Worm (Caenorhabditis elegans): Measurements from ENCODE around the gene sms-2.

The sms-2 gene

DNA sequence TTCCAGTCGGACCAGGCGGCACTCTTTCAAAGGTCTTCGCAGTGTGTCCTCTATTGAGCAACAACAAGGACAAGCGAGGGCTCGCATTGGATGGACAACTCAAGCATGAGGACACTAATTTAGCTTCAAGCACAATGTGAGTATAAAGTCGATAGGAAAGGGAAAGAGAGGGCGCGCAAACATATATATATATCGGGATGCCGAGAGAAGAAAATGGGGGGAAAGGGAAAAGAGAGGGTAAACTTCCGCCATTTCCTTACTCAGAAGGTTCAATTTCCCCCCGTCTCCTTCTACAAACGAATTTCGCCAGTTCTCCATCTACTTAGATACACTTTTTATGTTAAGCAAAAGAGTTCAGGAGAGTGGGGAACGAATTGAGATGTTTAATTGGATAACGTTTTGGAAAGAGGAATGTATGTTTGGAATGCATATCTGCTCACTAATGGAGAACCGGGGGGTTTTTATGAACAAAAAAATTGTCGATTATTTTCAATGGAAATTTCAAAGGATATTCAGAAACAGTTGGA, 3.9 kb upstream of the sms-2 start:
- no peak for TF ChIP-seq unc-62 (GFP tag; optimal IDR thresholded peaks at IDR 0.05)

DNA sequence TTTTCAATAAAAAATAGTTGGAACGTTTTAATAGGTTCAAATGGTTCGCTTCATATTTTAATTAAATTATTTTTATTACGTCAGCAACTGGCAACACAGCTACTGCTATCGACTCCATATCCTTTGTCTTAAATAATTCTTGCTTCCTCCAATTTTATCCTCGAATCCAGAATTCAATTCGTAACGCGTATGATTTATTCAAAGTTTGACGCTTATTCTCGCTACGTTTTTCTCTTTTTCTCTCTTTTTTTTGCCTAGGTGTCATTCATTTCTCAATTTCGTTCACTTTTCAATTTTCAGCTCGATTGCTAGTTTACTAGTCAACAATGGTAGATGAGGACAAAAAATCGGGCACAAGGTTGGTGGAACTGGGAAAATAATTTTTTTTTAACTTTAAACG, 1.8 kb upstream of the sms-2 start, which contains the start of gene arr-1:
Gene arr-1 (plus strand): TSS at position 301 of the 400 bp plus-strand sequence.
- TF ChIP-seq unc-62 (GFP tag; optimal IDR thresholded peaks at IDR 0.05): no peak

DNA sequence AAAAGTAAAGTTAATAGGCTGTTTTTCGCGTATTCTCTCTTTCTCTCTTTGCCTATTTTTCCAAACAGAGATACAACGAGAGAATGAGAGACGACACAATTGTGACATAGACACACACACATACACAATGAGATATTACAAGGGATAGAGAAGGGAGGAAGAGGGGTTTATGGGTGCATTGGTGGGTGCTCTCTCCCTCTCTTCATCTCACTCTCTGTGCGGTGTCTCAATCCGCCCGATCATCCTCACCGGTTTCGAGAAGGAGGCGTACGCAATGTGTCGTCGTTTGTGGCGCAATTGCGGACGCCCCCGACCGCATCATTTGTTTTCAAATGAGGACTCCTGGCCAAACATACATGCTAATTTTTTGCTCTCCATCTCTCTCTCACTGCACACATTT, 783 bp upstream of the sms-2 start:
- TF ChIP-seq unc-62 (GFP tag; optimal IDR thresholded peaks at IDR 0.05): peak; percentile 35

DNA sequence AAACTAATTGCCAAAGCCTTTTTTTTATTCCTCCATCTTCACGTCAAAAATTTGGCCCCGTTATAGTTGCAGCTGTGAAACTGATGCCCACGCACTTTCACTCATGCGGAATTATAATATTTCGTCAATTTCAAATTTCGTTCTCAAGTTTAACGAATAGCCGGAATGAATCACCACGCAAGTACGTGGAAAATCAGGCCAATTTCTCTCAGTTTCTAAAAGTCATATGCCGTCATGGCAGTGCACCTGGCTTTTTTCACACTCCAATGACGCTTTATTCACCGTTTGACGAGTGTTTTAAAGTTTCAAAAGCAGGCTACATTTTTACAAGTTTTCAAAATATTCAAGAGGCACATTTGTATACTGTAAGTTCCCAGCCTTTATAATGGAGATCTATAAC, 798 bp downstream of the sms-2 start:
- no peak for TF ChIP-seq unc-62 (GFP tag; optimal IDR thresholded peaks at IDR 0.05)

DNA sequence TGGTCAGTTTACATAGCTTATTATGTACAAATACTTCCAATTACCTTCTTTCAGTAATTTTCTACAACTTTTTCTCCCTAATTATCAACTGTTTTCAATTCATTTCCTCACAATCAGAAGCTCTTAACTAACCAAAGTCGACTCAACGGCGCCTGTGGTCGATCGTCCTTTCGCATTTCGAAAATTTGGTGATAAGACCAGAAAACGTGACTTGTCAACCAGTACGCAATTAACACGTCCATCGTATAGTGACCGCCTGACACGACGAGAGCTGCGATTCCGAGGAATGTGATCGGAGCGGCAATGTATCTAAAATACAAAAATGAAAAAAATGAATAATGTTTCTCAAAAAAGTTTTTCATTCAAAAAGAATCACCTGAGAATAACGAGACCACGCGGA, 3.0 kb downstream of the sms-2 start:
- TF ChIP-seq unc-62 (GFP tag; optimal IDR thresholded peaks at IDR 0.05): no peak

DNA sequence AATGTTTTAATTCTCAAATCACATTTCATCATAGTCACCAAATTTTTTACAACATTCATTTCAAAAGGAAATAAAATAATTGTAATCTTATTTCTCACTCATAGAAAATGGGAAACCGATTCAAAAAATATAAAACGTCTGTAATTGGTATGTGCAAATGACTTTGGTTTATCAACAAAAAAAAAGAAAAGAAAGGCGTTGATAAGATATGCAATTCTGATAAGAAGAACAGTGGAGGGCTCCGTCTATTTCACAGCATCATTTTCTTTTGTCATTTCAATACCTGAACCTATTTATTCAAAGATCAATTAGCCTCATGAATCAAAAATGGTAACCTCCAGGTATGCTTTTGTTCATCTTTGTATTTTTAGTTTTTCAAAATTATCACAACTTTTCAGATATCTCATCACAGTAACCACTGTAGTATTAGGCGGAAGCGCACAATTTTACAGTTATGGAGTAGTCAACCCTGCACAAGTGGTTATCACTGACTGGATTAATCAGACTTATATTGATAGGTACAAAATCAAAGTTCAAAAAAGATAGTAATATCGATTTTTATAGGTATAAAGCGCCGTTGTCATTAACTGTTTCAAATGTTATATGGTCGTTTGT, 10.3 kb downstream of the sms-2 start, which contains the start of gene F53H8.3:
Gene F53H8.3 (plus strand): TSS at position 275 of the 615 bp plus-strand sequence.
- no peak for TF ChIP-seq unc-62 (GFP tag; optimal IDR thresholded peaks at IDR 0.05)

DNA sequence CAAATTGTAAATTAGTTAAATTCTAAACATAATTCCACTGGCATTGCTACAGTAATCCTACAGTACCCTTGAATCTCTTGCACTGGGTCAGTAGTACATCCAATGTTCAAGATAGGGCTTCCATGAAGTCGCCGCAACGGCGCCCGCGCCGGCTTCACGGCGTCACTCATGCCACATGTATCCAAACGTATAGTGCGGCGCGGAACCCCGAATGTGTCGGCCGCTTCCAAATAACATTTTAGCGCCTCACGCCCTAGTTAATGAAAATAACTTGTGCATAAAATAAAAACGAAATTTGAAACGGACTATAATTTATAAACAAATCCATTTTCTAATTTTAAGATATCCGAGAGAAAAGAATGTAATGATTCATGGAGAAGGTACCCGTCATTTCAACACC, 12.7 kb downstream of the sms-2 start:
- no peak for TF ChIP-seq unc-62 (GFP tag; optimal IDR thresholded peaks at IDR 0.05)

DNA sequence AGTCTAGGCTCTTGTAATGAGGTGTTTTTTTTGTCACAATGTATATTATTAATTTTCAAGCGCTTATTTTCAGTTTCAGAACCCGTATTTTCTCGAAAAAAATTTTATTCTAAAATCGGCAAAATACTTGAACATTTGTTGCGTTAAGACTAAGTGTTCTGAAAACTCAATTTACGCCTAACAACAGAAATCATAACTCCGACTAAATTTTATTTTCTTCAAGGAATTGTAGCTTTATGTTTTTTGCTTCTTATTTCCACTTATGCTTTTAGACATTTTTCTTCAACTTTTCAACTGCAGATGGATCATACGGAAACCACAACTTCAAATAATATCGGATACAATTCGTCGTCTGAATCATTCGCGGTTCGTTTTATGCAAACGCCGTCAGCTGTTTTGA, 15.2 kb downstream of the sms-2 start, which contains the start of gene F35H12.1:
Gene F35H12.1 (plus strand): TSS at position 301 of the 400 bp plus-strand sequence.
- TF ChIP-seq unc-62 (GFP tag; optimal IDR thresholded peaks at IDR 0.05): no peak

DNA sequence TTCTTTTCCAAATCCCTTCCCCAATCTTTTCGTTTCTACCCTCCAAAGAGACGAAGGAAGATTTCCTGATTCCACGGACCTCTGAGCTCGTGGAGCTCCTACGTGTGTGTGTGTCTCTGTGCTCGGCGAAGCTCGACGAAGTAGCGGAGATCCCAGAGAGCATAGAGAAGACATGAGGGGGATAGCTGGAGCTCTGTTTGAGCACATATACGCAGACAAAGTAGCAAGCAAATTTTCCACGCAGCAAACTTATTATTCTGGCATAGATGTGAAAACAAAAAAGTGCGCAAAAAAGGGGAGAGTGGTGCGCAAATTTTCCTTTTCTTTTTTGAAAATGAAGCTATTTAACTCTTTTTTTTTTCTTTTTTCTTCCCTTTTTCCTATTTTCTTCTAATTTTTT, 15.8 kb downstream of the sms-2 start:
- no peak for TF ChIP-seq unc-62 (GFP tag; optimal IDR thresholded peaks at IDR 0.05)

DNA sequence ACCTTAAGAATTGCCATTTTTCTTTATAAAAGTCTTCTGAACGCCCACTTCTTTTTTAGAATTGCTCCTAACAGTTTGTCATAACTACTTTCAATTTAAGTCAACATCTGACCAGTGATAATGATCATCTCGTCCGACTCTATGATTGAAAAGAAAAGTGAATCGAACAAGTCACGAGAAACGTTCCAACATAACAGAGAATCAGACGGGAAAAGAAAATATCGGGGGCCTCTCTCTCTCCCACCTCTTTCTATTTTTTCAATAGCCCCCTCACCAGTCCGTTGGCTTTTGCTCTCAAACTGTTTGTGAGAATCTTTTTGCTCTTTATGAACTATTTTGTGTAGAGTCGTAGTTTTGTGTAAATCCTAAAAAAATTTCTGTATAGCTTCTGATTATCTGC, 21.1 kb downstream of the sms-2 start:
- TF ChIP-seq unc-62 (GFP tag; optimal IDR thresholded peaks at IDR 0.05): no peak

DNA sequence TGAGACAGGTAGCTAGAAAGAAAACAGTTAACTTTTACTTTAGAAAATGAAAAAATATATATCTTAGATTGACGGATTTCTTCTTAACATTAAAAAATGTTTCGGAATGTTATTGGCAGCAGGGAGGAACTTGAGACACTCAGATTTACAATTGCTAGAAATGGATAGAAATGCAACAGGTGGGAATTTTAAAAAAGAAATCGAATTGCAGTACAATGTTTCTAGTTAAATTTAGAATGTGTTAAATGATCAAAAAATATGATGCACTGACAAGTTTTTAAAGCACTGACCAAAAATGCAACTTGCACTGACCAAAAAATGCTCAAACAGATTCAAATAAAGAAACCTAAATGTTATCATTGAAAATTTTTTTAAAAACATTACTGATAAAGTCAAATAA, 22.6 kb downstream of the sms-2 start:
- TF ChIP-seq unc-62 (GFP tag; optimal IDR thresholded peaks at IDR 0.05): no peak

DNA sequence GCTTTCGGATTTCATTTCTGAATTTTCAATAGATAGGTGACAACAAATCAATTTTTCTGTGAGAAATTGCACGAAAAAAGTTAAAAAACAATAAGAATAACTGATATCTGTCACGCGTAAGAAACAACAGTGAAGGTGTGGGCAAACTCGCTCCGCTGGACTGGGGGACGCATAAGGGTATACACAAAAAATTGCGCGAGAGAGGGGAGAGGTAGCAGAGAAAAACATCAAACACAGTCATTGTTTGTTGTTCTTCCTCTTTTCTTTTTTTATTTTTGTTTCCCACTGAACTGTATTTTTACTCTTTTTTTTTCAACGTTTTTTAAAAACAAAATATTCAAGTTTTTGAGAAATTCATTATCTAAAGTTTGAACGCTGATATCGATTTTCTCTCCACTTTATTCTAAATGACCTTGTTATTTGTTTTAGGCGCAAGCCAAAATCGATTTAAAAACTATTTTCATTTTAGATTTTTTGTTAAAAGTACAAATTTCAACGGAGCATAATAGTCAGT, 24.1 kb downstream of the sms-2 start, which contains the start of the genes pifk-1 and tbc-11:
Gene pifk-1 (minus strand): TSS at position 17 of the 514 bp plus-strand sequence.
Gene tbc-11 (plus strand): TSS at position 464 of the 514 bp plus-strand sequence.
- no peak for TF ChIP-seq unc-62 (GFP tag; optimal IDR thresholded peaks at IDR 0.05)

DNA sequence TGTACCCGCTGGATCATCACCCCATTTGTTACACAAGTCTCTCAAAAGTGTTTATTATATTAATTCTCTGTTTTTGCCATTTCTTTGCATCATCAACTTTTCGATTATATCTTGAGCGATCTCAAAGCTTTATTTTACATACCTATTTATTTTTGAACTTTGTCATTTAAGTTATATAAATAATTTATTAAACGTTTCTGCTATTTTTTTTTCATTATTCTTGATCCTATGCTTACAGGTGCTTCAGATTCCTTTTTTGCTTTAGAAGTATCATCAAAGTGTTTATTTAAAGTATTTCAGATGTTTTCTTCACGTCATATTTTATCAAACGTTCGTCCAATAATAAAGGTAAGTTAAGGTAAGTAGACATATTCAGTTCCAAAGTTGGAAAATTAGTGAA, 30.6 kb downstream of the sms-2 start, which contains the start of gene F35H12.5:
Gene F35H12.5 (plus strand): TSS at position 301 of the 400 bp plus-strand sequence.
- no peak for TF ChIP-seq unc-62 (GFP tag; optimal IDR thresholded peaks at IDR 0.05)

DNA sequence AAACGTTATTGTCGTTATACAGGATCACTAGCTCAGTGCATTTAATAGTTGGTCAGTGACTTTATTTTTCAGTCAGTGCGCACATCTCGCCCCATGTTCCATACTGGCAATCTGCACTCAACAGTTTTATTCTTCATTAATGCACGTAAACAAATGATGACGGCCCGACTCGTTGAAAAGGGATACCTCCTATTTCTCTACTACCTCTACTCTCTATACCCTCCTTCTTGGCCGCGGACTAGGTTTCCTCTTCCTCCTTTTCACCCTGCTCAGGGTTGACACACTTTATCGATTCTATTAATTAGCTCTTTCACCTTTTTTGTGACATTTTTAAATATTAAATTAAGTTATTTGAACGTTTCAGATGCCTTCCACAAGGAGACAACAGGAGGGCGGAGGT, 33.2 kb downstream of the sms-2 start, which contains the start of gene sel-12:
Gene sel-12 (plus strand): TSS at position 358 of the 400 bp plus-strand sequence.
- TF ChIP-seq unc-62 (GFP tag; optimal IDR thresholded peaks at IDR 0.05): no peak

DNA sequence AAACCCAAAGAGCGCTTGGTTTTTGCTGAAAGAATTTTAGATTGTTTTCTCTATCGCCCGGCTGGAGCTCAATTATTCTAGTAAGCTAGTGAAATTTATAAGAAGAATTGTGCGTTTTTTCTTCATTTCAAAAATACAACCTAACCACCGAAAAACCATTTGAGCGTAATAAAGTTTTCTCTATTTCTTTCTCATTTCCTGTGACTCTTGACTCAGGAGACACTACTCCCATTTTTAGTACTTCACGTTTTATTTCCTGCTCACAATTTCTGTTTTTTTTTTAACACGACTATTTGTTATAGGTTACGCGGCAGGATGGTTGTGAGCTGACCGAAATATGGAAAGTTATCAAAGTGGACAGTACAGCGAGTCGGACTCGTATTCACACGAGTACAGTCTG, 35.7 kb downstream of the sms-2 start, which contains the start of gene F35H12.6:
Gene F35H12.6 (plus strand): TSS at position 301 of the 400 bp plus-strand sequence.
- no peak for TF ChIP-seq unc-62 (GFP tag; optimal IDR thresholded peaks at IDR 0.05)

DNA sequence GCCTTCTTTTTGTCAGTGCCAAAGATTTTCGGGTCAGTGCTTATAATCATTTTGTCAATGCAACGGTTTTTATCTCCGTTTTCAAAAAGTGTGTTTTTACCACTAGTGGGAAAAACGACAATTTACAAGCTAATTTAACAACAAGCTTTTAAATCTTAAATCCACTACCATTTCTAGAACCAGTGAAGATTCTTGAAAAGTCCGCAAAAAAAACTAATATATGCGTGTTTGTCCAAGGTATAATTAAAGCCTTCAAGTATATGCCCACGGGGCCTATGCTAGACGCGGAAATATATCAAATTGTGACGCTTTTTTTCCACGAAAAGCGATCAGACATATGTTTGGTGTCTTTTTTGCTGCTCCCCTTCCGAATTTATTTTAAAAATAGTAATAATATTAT, 36.1 kb downstream of the sms-2 start:
- no peak for TF ChIP-seq unc-62 (GFP tag; optimal IDR thresholded peaks at IDR 0.05)

DNA sequence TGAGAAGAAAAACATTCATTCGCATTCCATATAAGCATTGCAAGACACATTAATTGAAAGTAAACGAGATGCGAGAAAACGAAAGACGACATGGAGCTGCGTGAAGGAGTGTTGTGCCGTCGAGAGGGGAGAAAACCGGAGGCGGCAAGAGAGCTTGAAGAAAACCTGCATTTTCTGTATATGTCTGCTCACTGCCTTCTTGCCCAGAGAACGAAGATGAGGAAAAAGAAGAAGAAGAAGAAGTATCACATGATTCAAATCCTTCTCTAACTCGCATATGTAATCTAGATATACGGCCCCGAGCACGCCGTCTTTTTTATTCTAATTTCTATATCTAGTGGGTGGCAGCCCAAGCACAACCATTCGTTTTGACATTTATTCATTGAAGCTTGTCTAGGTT, 38.3 kb downstream of the sms-2 start:
- no peak for TF ChIP-seq unc-62 (GFP tag; optimal IDR thresholded peaks at IDR 0.05)
